Worm (Caenorhabditis elegans) whole organism, young adult: ENCODE results near the gene fbxa-22.

Experiments
- B0261.1 ChIP-seq: sonication (generic microtip); optimal IDR thresholded peaks from 2 replicates; lab custom pipeline; 2016; ENCODE audit warnings: mild to moderate bottlenecking, missing genetic modification characterization, moderate library complexity, missing compliant biosample characterization
- C06A6.2 ChIP-seq: fragments of 200-800 bp; sonication (Bioruptor generic); conservative IDR thresholded peaks from 2 replicates; pipeline ENCODE4 v1.3.6; 2022; ENCODE audit warnings: missing genetic modification characterization, missing compliant biosample characterization
- D2030.7 ChIP-seq: fragments of 200-800 bp; sonication (Bioruptor generic); IDR thresholded peaks from 2 replicates; pipeline ENCODE4 v1.3.6; 2022; ENCODE audit warnings: missing genetic modification reagents, missing genetic modification characterization, missing compliant biosample characterization
- T07F8.4 ChIP-seq: sonication (generic microtip); optimal IDR thresholded peaks from 2 replicates; lab custom pipeline; 2016; ENCODE audit warnings: mild to moderate bottlenecking, missing genetic modification characterization, moderate library complexity, missing compliant biosample characterization
- Y79H2A.3 ChIP-seq: fragments of 200-800 bp; sonication (Bioruptor generic); conservative IDR thresholded peaks from 2 replicates; pipeline ENCODE4 v1.3.6; 2022; ENCODE audit warnings: missing genetic modification reagents, missing genetic modification characterization, missing compliant biosample characterization
- akir-1 ChIP-seq: fragments of 200-800 bp; sonication (Bioruptor generic); optimal IDR thresholded peaks from 2 replicates; lab custom pipeline; 2018; ENCODE audit warnings: mild to moderate bottlenecking, missing genetic modification characterization, moderate library complexity, missing compliant biosample characterization
- aptf-2 ChIP-seq: fragments of 200-800 bp; sonication (Bioruptor generic); conservative IDR thresholded peaks from 2 replicates; pipeline ENCODE4 v1.3.6; 2022; ENCODE audit warnings: missing genetic modification reagents, missing genetic modification characterization, missing compliant biosample characterization
- attf-5 ChIP-seq: fragments of 200-800 bp; sonication (Bioruptor generic); optimal IDR thresholded peaks from 2 replicates; lab custom pipeline; 2018; ENCODE audit warnings: mild to moderate bottlenecking, missing genetic modification characterization, missing compliant biosample characterization
- die-1 ChIP-seq: sonication (generic microtip); optimal IDR thresholded peaks from 2 replicates; lab custom pipeline; 2016; ENCODE audit warnings: missing genotype, mild to moderate bottlenecking, missing genetic modification characterization, missing compliant biosample characterization
- dox-1 ChIP-seq: fragments of 200-800 bp; sonication (Bioruptor generic); IDR thresholded peaks from 2 replicates; pipeline ENCODE4 v1.3.6; 2022; ENCODE audit warnings: missing genetic modification reagents, missing genetic modification characterization, missing compliant biosample characterization
- dpl-1 ChIP-seq: fragments of 150-350 bp; optimal IDR thresholded peaks from 2 replicates; lab custom pipeline; 2014; ENCODE audit warnings: missing biosample characterization, missing genetic modification reagents, missing genetic modification characterization
- egrh-3 ChIP-seq: fragments of 200-800 bp; sonication (Bioruptor generic); IDR thresholded peaks from 2 replicates; pipeline ENCODE4 v1.3.6; 2022; ENCODE audit warnings: missing genetic modification reagents, missing genetic modification characterization, missing compliant biosample characterization
- him-1 ChIP-seq: sonication (generic microtip); optimal IDR thresholded peaks from 2 replicates; lab custom pipeline; 2016; ENCODE audit warnings: missing genotype, missing genetic modification reagents, missing genetic modification characterization, missing compliant biosample characterization
- hlh-12 ChIP-seq: sonication (generic microtip); optimal IDR thresholded peaks from 2 replicates; lab custom pipeline; 2016; ENCODE audit warnings: missing genetic modification characterization, missing compliant biosample characterization
- hmg-1.2 ChIP-seq: fragments of 200-800 bp; sonication (Bioruptor generic); IDR thresholded peaks from 2 replicates; pipeline ENCODE4 v1.3.6; 2022; ENCODE audit warnings: missing genetic modification reagents, missing genetic modification characterization, missing compliant biosample characterization
- let-526 ChIP-seq: fragments of 200-800 bp; sonication (Bioruptor generic); IDR thresholded peaks from 2 replicates; pipeline ENCODE4 v1.3.6; 2022; ENCODE audit warnings: missing genetic modification reagents, missing genetic modification characterization, missing compliant biosample characterization
- lin-35 ChIP-seq, 3 experiments: fragments of 150-350 bp in 2 of 3; sonication (generic microtip) in 1 of 3; optimal IDR thresholded peaks; 2 replicates each; lab custom pipeline; 2014 to 2018; ENCODE audit warnings: missing biosample characterization in 3 of 3, missing genetic modification characterization in 3 of 3, missing genetic modification reagents in 3 of 3
- lir-1 ChIP-seq: fragments of 200-800 bp; sonication (Bioruptor generic); conservative IDR thresholded peaks from 2 replicates; pipeline ENCODE4 v1.3.6; 2022; ENCODE audit warnings: missing genetic modification reagents, missing genetic modification characterization, missing compliant biosample characterization
- madf-3 ChIP-seq: fragments of 200-800 bp; sonication (Bioruptor generic); IDR thresholded peaks from 2 replicates; pipeline ENCODE4 v1.3.6; 2022; ENCODE audit warnings: missing genetic modification reagents, missing genetic modification characterization, missing compliant biosample characterization
- mes-4 ChIP-seq: sonication (generic microtip); optimal IDR thresholded peaks from 2 replicates; lab custom pipeline; 2016; ENCODE audit warnings: missing genotype, missing genetic modification characterization, missing compliant biosample characterization
- mxl-1 ChIP-seq: sonication (generic microtip); optimal IDR thresholded peaks from 2 replicates; lab custom pipeline; 2016; ENCODE audit warnings: missing genetic modification characterization, missing compliant biosample characterization
- nfya-2 ChIP-seq: fragments of 200-800 bp; sonication (Bioruptor generic); IDR thresholded peaks from 2 replicates; pipeline ENCODE4 v1.3.6; 2022; ENCODE audit warnings: missing genetic modification reagents, missing genetic modification characterization, missing compliant biosample characterization
- nhr-179 ChIP-seq: sonication (generic microtip); optimal IDR thresholded peaks from 2 replicates; lab custom pipeline; 2016; ENCODE audit warnings: mild to moderate bottlenecking, missing genetic modification characterization, missing compliant biosample characterization
- nhr-80 ChIP-seq: sonication (generic microtip); optimal IDR thresholded peaks from 2 replicates; lab custom pipeline; 2016; ENCODE audit warnings: missing genetic modification characterization, missing compliant biosample characterization
- pbrm-1 ChIP-seq: fragments of 200-800 bp; sonication (Bioruptor generic); IDR thresholded peaks from 2 replicates; pipeline ENCODE4 v1.3.6; 2022; ENCODE audit warnings: missing genetic modification reagents, missing genetic modification characterization, missing compliant biosample characterization
- repo-1 ChIP-seq: sonication (generic microtip); optimal IDR thresholded peaks from 2 replicates; lab custom pipeline; 2017; ENCODE audit warnings: mild to moderate bottlenecking, missing genetic modification characterization, missing compliant biosample characterization
- rpc-1 ChIP-seq, 2 experiments: fragments of 150-350 bp in 1 of 2; sonication (generic microtip) in 1 of 2; optimal IDR thresholded peaks; 2 replicates each; lab custom pipeline; 2014 to 2018; ENCODE audit warnings: missing biosample characterization in 1 of 2, missing genetic modification characterization in 1 of 2, missing genetic modification reagents in 1 of 2, missing genotype in 1 of 2
- snpc-1.1 ChIP-seq: sonication (generic microtip); optimal IDR thresholded peaks from 2 replicates; lab custom pipeline; 2017; ENCODE audit warnings: missing genetic modification characterization, mild to moderate bottlenecking, missing compliant biosample characterization, antibody characterized with exemption, moderate library complexity, missing genotype, missing genetic modification reagents; ENCODE audit not compliant: insufficient read depth
- snpc-4 ChIP-seq, 5 experiments: fragments of 150-350 bp in 1 of 5; sonication (generic microtip) in 4 of 5; optimal IDR thresholded peaks; 2 replicates each; lab custom pipeline; 2014 to 2018; ENCODE audit warnings: missing genetic modification characterization in 5 of 5, missing biosample characterization in 3 of 5, antibody characterized with exemption in 2 of 5, mild to moderate bottlenecking in 2 of 5, missing compliant biosample characterization in 2 of 5, missing genotype in 2 of 5, moderate library complexity in 2 of 5, missing genetic modification reagents in 1 of 5
- tbp1 ChIP-seq: fragments of 200-800 bp; sonication (Bioruptor generic); optimal IDR thresholded peaks from 2 replicates; lab custom pipeline; 2018; ENCODE audit warnings: mild to moderate bottlenecking, missing genetic modification characterization, missing compliant biosample characterization
- unc-62 ChIP-seq: fragments of 150-350 bp; optimal IDR thresholded peaks from 2 replicates; lab custom pipeline; 2014; ENCODE audit warnings: missing biosample characterization, missing genetic modification reagents, missing genetic modification characterization
- xnd-1 ChIP-seq: sonication (generic microtip); optimal IDR thresholded peaks from 2 replicates; lab custom pipeline; 2016; ENCODE audit warnings: missing genotype, missing genetic modification reagents, missing genetic modification characterization, missing compliant biosample characterization
- zfh-2 ChIP-seq: fragments of 200-800 bp; sonication (Bioruptor generic); conservative IDR thresholded peaks from 2 replicates; pipeline ENCODE4 v1.3.6; 2022; ENCODE audit warnings: missing genetic modification reagents, missing genetic modification characterization, missing compliant biosample characterization
- ztf-25 ChIP-seq: fragments of 200-800 bp; sonication (Bioruptor generic); IDR thresholded peaks from 2 replicates; pipeline ENCODE4 v1.3.6; 2022; ENCODE audit warnings: missing genetic modification reagents, missing genetic modification characterization, missing compliant biosample characterization

The fbxa-22 gene

ce11 chrIII:961948-962347 is 23.3 kb downstream of the fbxa-22 start, which contains the start of gene fbxa-51:
TSS of gene fbxa-51 (plus strand) at chrIII:962269.
- TF ChIP-seq nhr-179 (tag; lab: Kevin White, UChicago) (no peak), akir-1 (GFP tag; lab: Kevin White, UChicago) (no peak), repo-1 (no peak), aptf-2 (no peak), C06A6.2 (GFP tag; lab: Robert Waterston, UW) (no peak), ztf-25 (no peak), nhr-80 (tag; lab: Kevin White, UChicago) (peak; percentile 66), hmg-1.2 (peak; percentile 40; the same call in 1 of the 2 replicates), attf-5 (no peak)
- TF ChIP-seq, all 124 proteins: peak for 2

DNA sequence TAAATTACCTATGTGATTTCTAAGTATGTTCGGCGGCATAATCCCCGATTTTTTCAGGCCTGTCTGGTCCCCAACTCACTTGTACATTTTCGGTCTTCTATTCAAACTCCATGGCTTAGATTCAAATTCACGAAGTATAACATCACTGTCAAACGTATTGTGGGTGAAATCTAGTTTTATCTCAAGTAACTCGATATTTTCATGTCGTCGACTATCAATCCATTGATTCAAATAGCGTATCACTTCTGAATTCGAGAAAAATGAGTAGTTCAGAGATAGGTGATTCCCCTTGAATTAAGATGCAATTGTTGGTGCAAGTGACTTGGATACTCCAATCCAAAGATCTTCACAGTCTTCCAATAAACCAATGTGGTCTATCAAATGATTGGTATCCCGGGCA is 26.0 kb downstream of the fbxa-22 start:
- TF ChIP-seq Y79H2A.3 (GFP tag; lab: Robert Waterston, UW), result no peak
- TF ChIP-seq D2030.7, result no peak
- TF ChIP-seq T07F8.4 (tag; lab: Kevin White, UChicago), result no peak
- no peak for TF ChIP-seq unc-62 (GFP tag; lab: Kevin White, UChicago)
- no peak for TF ChIP-seq lin-35 (GFP tag; optimal IDR thresholded peaks at IDR 0.05; lab: Kevin White, UChicago)
- TF ChIP-seq let-526, result no peak

DNA sequence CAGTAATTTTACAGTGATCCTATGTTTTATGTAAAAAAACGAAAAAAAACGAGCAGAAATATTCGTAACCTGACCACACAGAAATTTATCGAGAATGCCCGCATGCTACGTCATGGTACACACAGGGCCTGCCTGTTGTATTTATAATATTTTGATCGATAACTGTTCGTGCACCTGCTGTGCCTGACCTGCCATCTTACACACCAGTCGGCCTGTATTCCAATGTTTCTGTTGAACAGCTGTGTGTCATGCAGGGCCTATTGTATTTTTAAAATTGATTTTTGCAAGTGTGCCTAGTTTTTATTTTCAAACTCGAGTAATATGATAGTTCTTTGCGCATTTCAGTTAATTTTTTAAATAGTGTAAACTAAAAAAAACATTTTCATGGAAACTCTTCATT is 27.6 kb downstream of the fbxa-22 start:
- no peak for TF ChIP-seq him-1
- no peak for TF ChIP-seq nfya-2 (GFP tag; lab: Robert Waterston, UW)
- TF ChIP-seq, all 124 proteins: peak for 0

ce11 chrIII:970928-971327 is 32.3 kb downstream of the fbxa-22 start:
- TF ChIP-seq hmg-1.2 (0 out of 2 replicates have a peak, but pooled peaks have one; percentile 24), lir-1 (GFP tag; lab: Robert Waterston, UW) (no peak), snpc-4 (GFP tag; optimal IDR thresholded peaks at IDR 0.05; lab: Kevin White, UChicago) (no peak), snpc-4 (tag; optimal IDR thresholded peaks at IDR 0.05; lab: Kevin White, UChicago) (peak in 1 of 4 experiments; percentile 86), pbrm-1 (GFP tag; lab: Robert Waterston, UW) (0 out of 2 replicates have a peak, but pooled peaks have one; percentile 18), zfh-2 (GFP tag; lab: Robert Waterston, UW) (peak; percentile 84), xnd-1 (tag; lab: Kevin White, UChicago) (no peak), egrh-3 (GFP tag; lab: Robert Waterston, UW) (peak; percentile 56; the same call in 1 of the 2 replicates), snpc-1.1 (tag; lab: Kevin White, UChicago) (peak; percentile 43), madf-3 (GFP tag; lab: Robert Waterston, UW) (0 out of 2 replicates have a peak, but pooled peaks have one; percentile 13)
- TF ChIP-seq, all 124 proteins: peak for 7

- peak; percentile 27 for TF ChIP-seq B0261.1 (tag; lab: Kevin White, UChicago)
- peak; percentile 52; the same call in 1 of the 2 replicates for TF ChIP-seq egrh-3 (GFP tag; lab: Robert Waterston, UW)
- no peak for TF ChIP-seq pbrm-1 (GFP tag; lab: Robert Waterston, UW)
- no peak for TF ChIP-seq die-1 (tag; lab: Kevin White, UChicago)
- peak; percentile 58 for TF ChIP-seq dox-1 (GFP tag; lab: Robert Waterston, UW)
- no peak for TF ChIP-seq Y79H2A.3 (GFP tag; lab: Robert Waterston, UW)
- peak; percentile 53 for TF ChIP-seq tbp1 (GFP tag; lab: Kevin White, UChicago)
- TF ChIP-seq hlh-12 (tag; lab: Kevin White, UChicago), result no peak
- TF ChIP-seq mes-4 (tag; lab: Kevin White, UChicago), result no peak
- no peak for TF ChIP-seq dpl-1 (GFP tag; lab: Kevin White, UChicago)
- no peak for TF ChIP-seq rpc-1 (optimal IDR thresholded peaks at IDR 0.05; lab: Kevin White, UChicago)
- TF ChIP-seq rpc-1 (tag; optimal IDR thresholded peaks at IDR 0.05; lab: Kevin White, UChicago), result peak; percentile 38
- TF ChIP-seq zfh-2 (GFP tag; lab: Robert Waterston, UW), result peak; percentile 83
- no peak for TF ChIP-seq snpc-1.1 (tag; lab: Kevin White, UChicago)
- TF ChIP-seq mxl-1 (tag; lab: Kevin White, UChicago), result no peak
Observed at ce11 chrIII:978889-979288, 40.2 kb downstream of the fbxa-22 start.
